Worm (Caenorhabditis elegans): Measurements from ENCODE around the gene F23A7.8.

Gene F23A7.8

ce11 chrX:16261993-16262392 is 48.8 kb downstream of the F23A7.8 start, which contains the start of gene sgk-1:
Gene sgk-1 (minus strand): TSS chrX:16262122.
- TF ChIP-seq dve-1 (tag; optimal IDR thresholded peaks at IDR 0.05; ENCODE audit: insufficient read depth) (peak; percentile 40), lin-1 (GFP tag; IDR thresholded peaks at IDR 0.05) (no peak), hlh-11 (tag; optimal IDR thresholded peaks at IDR 0.05) (peak; percentile 44), zfp-3 (GFP tag; conservative IDR thresholded peaks at IDR 0.05) (no peak), set-16 (GFP tag; IDR thresholded peaks at IDR 0.05) (no peak), lin-29 (GFP tag; IDR thresholded peaks at IDR 0.05) (no peak), hmg-1.1 (GFP tag; IDR thresholded peaks at IDR 0.05) (no peak), mes-2 (tag; optimal IDR thresholded peaks at IDR 0.05; ENCODE audit: poor library complexity, severe bottlenecking) (no peak), ztf-11 (tag; optimal IDR thresholded peaks at IDR 0.05) (no peak), F44E2.7 (GFP tag; IDR thresholded peaks at IDR 0.05) (no peak), aly-2 (tag; optimal IDR thresholded peaks at IDR 0.05) (no peak), T26A8.4 (GFP tag; IDR thresholded peaks at IDR 0.05) (no peak), lir-3 (tag; optimal IDR thresholded peaks at IDR 0.05) (no peak), zfp-2 (tag; optimal IDR thresholded peaks at IDR 0.05) (no peak), ceh-32 (tag; optimal IDR thresholded peaks at IDR 0.05; ENCODE audit: poor library complexity) (no peak), nhr-102 (tag; optimal IDR thresholded peaks at IDR 0.05) (no peak), hlh-30 (tag; optimal IDR thresholded peaks at IDR 0.05; ENCODE audit: insufficient read depth) (peak; percentile 27), aha-1 (tag) (no peak), dpl-1 (GFP tag; optimal IDR thresholded peaks at IDR 0.05) (no peak), Y105C5A.15 (GFP tag; IDR thresholded peaks at IDR 0.05) (no peak), F26F4.8 (GFP tag; conservative IDR thresholded peaks at IDR 0.05) (no peak), duxl-1 (tag; optimal IDR thresholded peaks at IDR 0.05; ENCODE audit: poor library complexity) (no peak), dmd-6 (GFP tag; IDR thresholded peaks at IDR 0.05) (0 out of 2 replicates have a peak, but pooled peaks have one; percentile 31), php-3 (GFP tag; IDR thresholded peaks at IDR 0.05) (no peak), F10B5.3 (tag; optimal IDR thresholded peaks at IDR 0.05) (no peak), nhr-237 (tag; optimal IDR thresholded peaks at IDR 0.05) (no peak), F49E8.2 (tag; optimal IDR thresholded peaks at IDR 0.05; ENCODE audit: borderline replicate concordance) (no peak), madf-9 (GFP tag; conservative IDR thresholded peaks at IDR 0.05) (no peak), unc-62 (GFP tag; optimal IDR thresholded peaks at IDR 0.05 in 1 of 2) (peak in 1 of 2 experiments; percentile 6), unc-62 (tag; optimal IDR thresholded peaks at IDR 0.05) (no peak), skn-1 (tag; optimal IDR thresholded peaks at IDR 0.05) (no peak), F37D6.2 (tag; optimal IDR thresholded peaks at IDR 0.05) (no peak), pqm-1 (tag; optimal IDR thresholded peaks at IDR 0.05) (peak; percentile 57), mxl-3 (GFP tag; optimal IDR thresholded peaks at IDR 0.05) (no peak), dmd-9 (GFP tag; IDR thresholded peaks at IDR 0.05) (no peak), lin-38 (GFP tag; IDR thresholded peaks at IDR 0.05) (no peak), D1046.2 (GFP tag; IDR thresholded peaks at IDR 0.05) (no peak), madf-5 (GFP tag; IDR thresholded peaks at IDR 0.05) (no peak), nhr-111 (GFP tag; optimal IDR thresholded peaks at IDR 0.05) (no peak), R02D3.7 (tag; optimal IDR thresholded peaks at IDR 0.05) (no peak), nhr-48 (tag; optimal IDR thresholded peaks at IDR 0.05) (no peak)
